Fruit fly (Drosophila melanogaster): ENCODE data around the gene Nep4.

- TF ChIP-seq Myc (optimal IDR thresholded peaks at IDR 0.05): no peak
- no peak for TF ChIP-seq dsf (GFP tag; optimal IDR thresholded peaks at IDR 0.05; ENCODE audit: borderline replicate concordance)
- TF ChIP-seq Mio (GFP tag; optimal IDR thresholded peaks at IDR 0.05): no peak
- no peak for TF ChIP-seq h (GFP tag; optimal IDR thresholded peaks at IDR 0.05)
- TF ChIP-seq N (GFP tag; optimal IDR thresholded peaks at IDR 0.05): no peak
- TF ChIP-seq usp (GFP tag; optimal IDR thresholded peaks at IDR 0.05): no peak
- TF ChIP-seq ey (GFP tag; optimal IDR thresholded peaks at IDR 0.05): no peak
- no peak for TF ChIP-seq dl (GFP tag; optimal IDR thresholded peaks at IDR 0.05; ENCODE audit: insufficient read depth in 1 of 2, partially characterized antibody in 2 of 2)
- TF ChIP-seq CG9705 (GFP tag; optimal IDR thresholded peaks at IDR 0.05): no peak
- TF ChIP-seq brk (GFP tag; optimal IDR thresholded peaks at IDR 0.05): no peak
- TF ChIP-seq pan (optimal IDR thresholded peaks at IDR 0.05): no peak
- no peak for TF ChIP-seq tai (GFP tag; optimal IDR thresholded peaks at IDR 0.05)
- TF ChIP-seq psq (GFP tag; optimal IDR thresholded peaks at IDR 0.05): no peak
These were observed 54.0 kb downstream of the Nep4 start for dm6 chr3R:20605562-20606155.

Data from whole organism, wandering third instar larva.